Fruit fly (Drosophila melanogaster) Kc167 (cell line): ENCODE results near the gene CG31142.

ENCODE experiments used
- Sin3A ChIP-seq: fragments of >200 bp; optimal IDR thresholded peaks from 2 replicates; lab custom pipeline; 2018; ENCODE audit warnings: missing external identifiers
- insv ChIP-seq: fragments of >200 bp; optimal IDR thresholded peaks from 3 replicates; lab custom pipeline; 2018; ENCODE audit warnings: missing external identifiers
- psq ChIP-seq: fragments of >200 bp; optimal IDR thresholded peaks from 2 replicates; lab custom pipeline; 2017; ENCODE audit warnings: missing external identifiers

DNA sequence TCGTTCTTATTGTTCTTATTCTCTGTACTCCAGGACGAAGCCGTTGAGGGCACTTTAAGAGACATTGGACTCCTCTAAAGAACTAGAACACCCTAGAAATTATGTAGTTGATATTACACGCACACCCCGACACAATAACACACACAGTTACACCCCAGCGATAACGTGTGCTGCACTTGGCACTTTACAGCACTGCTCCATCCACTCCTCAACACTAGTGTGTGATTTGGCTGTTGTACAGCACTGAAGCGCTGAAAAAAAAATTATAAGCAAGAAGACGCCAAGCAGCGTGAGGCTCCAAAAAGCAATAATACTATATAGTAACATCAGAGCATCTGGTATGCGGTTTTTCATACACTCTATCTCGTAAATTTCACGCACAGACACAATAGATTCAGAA lies 31.8 kb downstream of the CG31142 start:
- TF ChIP-seq insv (lab: Kevin White, UChicago) (no peak), Sin3A (lab: Kevin White, UChicago) (no peak), psq (lab: Kevin White, UChicago) (no peak)
